Fruit fly (Drosophila melanogaster) whole organism, prepupa: ENCODE measurements around the gene RhoGAP18B.

Experiments
- Blimp-1 ChIP-seq: fragments of 200-800 bp; sonication (Bioruptor generic); optimal IDR thresholded peaks from 3 replicates; lab custom pipeline; 2017; ENCODE audit warnings: missing biosample characterization, missing genetic modification characterization, mild to moderate bottlenecking, moderate library complexity, missing genetic modification reagents
- CG10631 ChIP-seq: fragments of 200-800 bp; sonication (Bioruptor generic); optimal IDR thresholded peaks from 2 replicates; lab custom pipeline; 2016; ENCODE audit warnings: missing biosample characterization, missing genetic modification characterization
- CG11294 ChIP-seq: fragments of 200-800 bp; sonication (Bioruptor generic); IDR thresholded peaks from 2 replicates; pipeline ENCODE4 v1.3.6; 2022; ENCODE audit warnings: missing biosample characterization, missing genetic modification characterization
- CG11902 ChIP-seq: fragments of 200-800 bp; sonication (Bioruptor generic); optimal IDR thresholded peaks from 3 replicates; lab custom pipeline; 2016; ENCODE audit warnings: missing biosample characterization, missing genetic modification characterization
- CG6808 ChIP-seq: fragments of 200-800 bp; sonication (Bioruptor generic); optimal IDR thresholded peaks from 3 replicates; lab custom pipeline; 2017; ENCODE audit warnings: missing biosample characterization, missing genetic modification characterization, mild to moderate bottlenecking, moderate library complexity, missing genetic modification reagents
- Eip93F ChIP-seq: fragments of 200-800 bp; sonication (Bioruptor generic); optimal IDR thresholded peaks from 2 replicates; lab custom pipeline; 2016; ENCODE audit warnings: missing biosample characterization, mild to moderate bottlenecking, missing genetic modification characterization
- Ets96B ChIP-seq: fragments of 200-800 bp; optimal IDR thresholded peaks from 2 replicates; lab custom pipeline; 2019; ENCODE audit warnings: missing biosample characterization, mild to moderate bottlenecking, missing genetic modification characterization, moderate library complexity
- OdsH ChIP-seq: fragments of 200-800 bp; sonication (Bioruptor generic); optimal IDR thresholded peaks from 3 replicates; lab custom pipeline; 2016; ENCODE audit warnings: missing biosample characterization, missing genetic modification characterization
- Sox14 ChIP-seq: fragments of 200-800 bp; sonication (Bioruptor generic); optimal IDR thresholded peaks from 3 replicates; lab custom pipeline; 2016; ENCODE audit warnings: missing biosample characterization, missing genetic modification characterization
- cyc ChIP-seq: fragments of 200-800 bp; sonication (Bioruptor generic); optimal IDR thresholded peaks from 3 replicates; lab custom pipeline; 2016; ENCODE audit warnings: missing biosample characterization, missing genetic modification characterization
- fd59A ChIP-seq: fragments of 200-800 bp; sonication (Bioruptor generic); optimal IDR thresholded peaks from 2 replicates; lab custom pipeline; 2017; ENCODE audit warnings: missing biosample characterization, mild to moderate bottlenecking, missing genetic modification characterization, missing genetic modification reagents
- net ChIP-seq: fragments of 200-800 bp; sonication (Bioruptor generic); optimal IDR thresholded peaks from 3 replicates; lab custom pipeline; 2016; ENCODE audit warnings: missing biosample characterization, missing genetic modification characterization
- svp ChIP-seq: fragments of 200-800 bp; sonication (Bioruptor generic); peaks from one replicate; lab custom pipeline; 2016; ENCODE audit warnings: missing biosample characterization, missing genetic modification characterization

- TF ChIP-seq Eip93F (GFP tag; lab: Kevin White, UChicago) (no peak), OdsH (GFP tag; lab: Kevin White, UChicago) (no peak), cyc (GFP tag; lab: Kevin White, UChicago) (no peak), CG11902 (GFP tag; lab: Kevin White, UChicago) (no peak), Blimp-1 (no peak), net (GFP tag; lab: Kevin White, UChicago) (no peak), Sox14 (GFP tag; lab: Kevin White, UChicago) (no peak), CG6808 (no peak), CG10631 (GFP tag; lab: Kevin White, UChicago) (no peak), Ets96B (tag; lab: Kevin White, UChicago) (no peak), svp (GFP tag; lab: Kevin White, UChicago) (no peak), CG11294 (GFP tag; lab: Robert Waterston, UW) (no peak), fd59A (no peak)
Measured at dm6 chrX:19096179-19096578, 70.7 kb downstream of the RhoGAP18B start.
